Worm (Caenorhabditis elegans) whole organism, L4 larva: ENCODE measurements around the gene rhy-1.

Experiments used
- ama-1 ChIP-seq: fragments of 150-350 bp; optimal IDR thresholded peaks from 2 replicates; lab custom pipeline; 2014; ENCODE audit warnings: inconsistent platforms, mixed read lengths
- ceh-82 ChIP-seq: sonication (generic microtip); optimal IDR thresholded peaks from 2 replicates; lab custom pipeline; 2017; ENCODE audit warnings: missing biosample characterization, missing genetic modification characterization
- cey-2 ChIP-seq: sonication (generic microtip); optimal IDR thresholded peaks from 3 replicates; lab custom pipeline; 2017; ENCODE audit warnings: missing genetic modification characterization, mild to moderate bottlenecking, missing compliant biosample characterization, antibody characterized with exemption, borderline replicate concordance; ENCODE audit not compliant: insufficient read depth
- hlh-11 ChIP-seq: fragments of 200-800 bp; sonication (Bioruptor generic); optimal IDR thresholded peaks from 2 replicates; lab custom pipeline; 2018; ENCODE audit warnings: mild to moderate bottlenecking, missing genetic modification characterization, missing compliant biosample characterization
- hmg-1.1 ChIP-seq: fragments of 200-800 bp; sonication (Bioruptor generic); IDR thresholded peaks from 2 replicates; pipeline ENCODE4 v1.3.6; 2022; ENCODE audit warnings: missing genetic modification reagents, missing genetic modification characterization, missing compliant biosample characterization
- mdl-1 ChIP-seq, 2 experiments: fragments of 150-350 bp in 1 of 2; sonication (generic microtip) in 1 of 2; optimal IDR thresholded peaks; 2 replicates each; lab custom pipeline; 2014 to 2017; ENCODE audit warnings: missing biosample characterization in 2 of 2, missing genetic modification characterization in 2 of 2
- nhr-11 ChIP-seq: fragments of 150-350 bp; optimal IDR thresholded peaks from 2 replicates; lab custom pipeline; 2014; ENCODE audit warnings: missing biosample characterization, missing genetic modification characterization
- nhr-237 ChIP-seq: sonication (generic microtip); optimal IDR thresholded peaks from 2 replicates; lab custom pipeline; 2017; ENCODE audit warnings: missing biosample characterization, missing genetic modification characterization
- zag-1 ChIP-seq: fragments of 150-350 bp; optimal IDR thresholded peaks from 2 replicates; lab custom pipeline; 2014; ENCODE audit warnings: missing biosample characterization, missing genetic modification characterization
- zip-2 ChIP-seq: fragments of 150-350 bp; optimal IDR thresholded peaks from 2 replicates; lab custom pipeline; 2014; ENCODE audit warnings: missing biosample characterization, missing genetic modification characterization

DNA sequence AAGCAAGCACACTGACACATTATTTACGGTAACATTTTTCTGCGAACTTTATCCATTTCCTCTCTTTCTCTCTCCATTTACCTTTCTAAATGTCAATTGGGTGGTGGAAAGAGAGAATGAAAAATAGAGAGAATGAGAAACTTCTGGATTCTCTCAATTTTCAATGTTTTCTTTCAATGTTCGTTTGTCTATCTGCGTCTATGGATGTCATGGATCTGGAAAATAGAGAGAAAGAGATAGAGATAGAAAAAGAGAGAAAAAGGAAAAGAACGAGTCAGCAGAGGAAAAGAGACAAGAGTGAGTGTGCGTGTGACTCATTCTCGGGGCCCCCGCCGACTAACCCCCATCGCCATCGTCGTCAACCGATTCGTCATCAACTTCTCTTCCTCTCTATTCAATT is 48.3 kb upstream of the rhy-1 start, which contains the start of gene jun-1:
- TF ChIP-seq zag-1 = no peak
- TF ChIP-seq nhr-11 = peak; percentile 94
- TF ChIP-seq hmg-1.1 (GFP tag; lab: Robert Waterston, UW) = peak; percentile 67; the same call in 1 of the 2 replicates
- peak in 1 of 2 experiments; percentile 72 for TF ChIP-seq mdl-1 (tag; optimal IDR thresholded peaks at IDR 0.05; lab: Kevin White, UChicago)
- peak; percentile 44 for TF ChIP-seq cey-2
- TF ChIP-seq zip-2 (tag; lab: Kevin White, UChicago) = peak; percentile 17
- peak; percentile 25 for TF ChIP-seq nhr-237
- TF ChIP-seq ama-1 = no peak
- TF ChIP-seq hlh-11 (tag; lab: Kevin White, UChicago) = peak; percentile 91
- no peak for TF ChIP-seq ceh-82
